Worm (Caenorhabditis elegans) whole organism, midembryonic: ENCODE data around the gene C05B5.4.

ENCODE experiments used
- T22C8.4 ChIP-seq: fragments of 200-800 bp; sonication (Bioruptor generic); IDR thresholded peaks from 2 replicates; pipeline ENCODE4 v1.3.6; 2022; ENCODE audit warnings: missing genetic modification characterization, missing compliant biosample characterization
- cog-1 ChIP-seq: sonication (generic microtip); optimal IDR thresholded peaks from 2 replicates; lab custom pipeline; 2016; ENCODE audit warnings: missing genetic modification characterization, missing compliant biosample characterization
- flt-1 ChIP-seq: fragments of 200-800 bp; sonication (Bioruptor generic); IDR thresholded peaks from 2 replicates; pipeline ENCODE4 v1.3.6; 2022; ENCODE audit warnings: missing genetic modification characterization, missing compliant biosample characterization
- klf-2 ChIP-seq: fragments of 200-800 bp; sonication (Bioruptor generic); conservative IDR thresholded peaks from 2 replicates; pipeline ENCODE4 v1.3.6; 2022; ENCODE audit warnings: missing genetic modification reagents, missing genetic modification characterization, missing compliant biosample characterization
- med-1 ChIP-seq: sonication (generic microtip); optimal IDR thresholded peaks from 2 replicates; lab custom pipeline; 2017; ENCODE audit warnings: missing genetic modification characterization, mild to moderate bottlenecking, missing compliant biosample characterization, antibody characterized with exemption, missing genetic modification reagents; ENCODE audit not compliant: insufficient read depth
- ref-1 ChIP-seq: fragments of 200-800 bp; sonication (Bioruptor generic); conservative IDR thresholded peaks from 2 replicates; pipeline ENCODE4 v1.3.6; 2022; ENCODE audit warnings: missing genetic modification reagents, missing genetic modification characterization, missing compliant biosample characterization
- tab-1 ChIP-seq: fragments of 200-800 bp; sonication (Bioruptor generic); IDR thresholded peaks from 2 replicates; pipeline ENCODE4 v1.3.6; 2022; ENCODE audit warnings: missing genetic modification characterization, missing compliant biosample characterization
- ztf-23 ChIP-seq: fragments of 200-800 bp; sonication (Bioruptor generic); IDR thresholded peaks from 2 replicates; pipeline ENCODE4 v1.3.6; 2022; ENCODE audit warnings: missing genetic modification reagents, missing genetic modification characterization, missing compliant biosample characterization
- ztf-29 ChIP-seq: fragments of 200-800 bp; sonication (Bioruptor generic); IDR thresholded peaks from 2 replicates; pipeline ENCODE4 v1.3.6; 2022; ENCODE audit warnings: missing genetic modification reagents, missing genetic modification characterization, missing compliant biosample characterization

DNA sequence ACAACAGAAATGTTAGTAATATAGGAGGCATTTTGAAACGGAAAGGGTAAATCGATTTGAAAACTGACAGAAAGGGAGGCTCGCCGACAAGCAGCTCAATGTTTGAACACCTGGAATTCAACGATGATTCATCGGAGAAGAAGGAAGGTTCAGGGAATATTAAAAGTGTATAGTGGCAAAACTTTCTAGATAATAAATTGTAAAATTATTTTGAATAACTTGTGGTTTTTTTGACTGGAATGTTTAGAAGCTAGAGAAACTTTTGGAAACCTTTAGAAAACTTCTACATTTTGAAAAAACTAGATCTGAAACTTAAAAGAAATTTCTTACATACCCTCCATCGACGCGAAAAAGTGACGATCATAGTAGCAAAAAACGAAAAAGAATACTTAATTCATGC is 4.2 kb downstream of the C05B5.4 start, which contains the start of gene pqn-8:
- TF ChIP-seq med-1 (GFP tag; lab: Kevin White, UChicago) (no peak), tab-1 (GFP tag; lab: Robert Waterston, UW) (no peak), ref-1 (GFP tag; lab: Robert Waterston, UW) (no peak), klf-2 (GFP tag; lab: Robert Waterston, UW) (no peak), ztf-29 (no peak), T22C8.4 (no peak), ztf-23 (GFP tag; lab: Robert Waterston, UW) (no peak), cog-1 (tag; lab: Kevin White, UChicago) (no peak), flt-1 (no peak)
